Worm (Caenorhabditis elegans) whole organism, late embryonic: ENCODE data around the gene C09F12.2.

ENCODE experiments used
- C38D4.7 ChIP-seq: fragments of 200-800 bp; sonication (Bioruptor generic); optimal IDR thresholded peaks from 2 replicates; lab custom pipeline; 2018; ENCODE audit warnings: mild to moderate bottlenecking, missing genetic modification characterization, moderate library complexity, missing compliant biosample characterization
- F13H6.1 ChIP-seq: sonication (generic microtip); optimal IDR thresholded peaks from 2 replicates; lab custom pipeline; 2016; ENCODE audit warnings: missing genetic modification characterization, missing compliant biosample characterization
- K02D7.2 ChIP-seq: sonication (generic microtip); optimal IDR thresholded peaks from 2 replicates; lab custom pipeline; 2017; ENCODE audit warnings: mild to moderate bottlenecking, missing genetic modification characterization, missing compliant biosample characterization
- T23F11.4 ChIP-seq: fragments of 200-800 bp; sonication (Bioruptor generic); optimal IDR thresholded peaks from 2 replicates; lab custom pipeline; 2018; ENCODE audit warnings: mild to moderate bottlenecking, missing genetic modification characterization, missing compliant biosample characterization
- Y22D7AL.16 ChIP-seq: sonication (generic microtip); optimal IDR thresholded peaks from 2 replicates; lab custom pipeline; 2016; ENCODE audit warnings: missing genetic modification characterization, missing compliant biosample characterization
- ama-1 ChIP-seq: fragments of 150-350 bp; optimal IDR thresholded peaks from 2 replicates; lab custom pipeline; 2014
- ceh-14 ChIP-seq: sonication (generic microtip); optimal IDR thresholded peaks from 2 replicates; lab custom pipeline; 2016; ENCODE audit warnings: missing genotype, missing genetic modification characterization, missing compliant biosample characterization
- ceh-2 ChIP-seq: sonication (generic microtip); optimal IDR thresholded peaks from 2 replicates; lab custom pipeline; 2016; ENCODE audit warnings: missing genotype, missing genetic modification characterization, missing compliant biosample characterization
- ceh-22 ChIP-seq: sonication (generic microtip); optimal IDR thresholded peaks from 2 replicates; lab custom pipeline; 2017; ENCODE audit warnings: missing biosample characterization, missing genetic modification characterization
- ceh-24 ChIP-seq: sonication (generic microtip); optimal IDR thresholded peaks from 2 replicates; lab custom pipeline; 2016; ENCODE audit warnings: mild to moderate bottlenecking, missing genetic modification characterization, missing compliant biosample characterization
- ceh-30 ChIP-seq: fragments of 150-350 bp; optimal IDR thresholded peaks from 2 replicates; lab custom pipeline; 2014; ENCODE audit warnings: missing biosample characterization, missing genetic modification characterization
- ceh-31 ChIP-seq: sonication (generic microtip); optimal IDR thresholded peaks from 2 replicates; lab custom pipeline; 2016; ENCODE audit warnings: missing genetic modification characterization, missing compliant biosample characterization
- ceh-45 ChIP-seq: fragments of 200-800 bp; sonication (Bioruptor generic); IDR thresholded peaks from 2 replicates; pipeline ENCODE4 v1.3.6; 2022; ENCODE audit warnings: missing genetic modification reagents, missing genetic modification characterization, missing compliant biosample characterization
- ceh-6 ChIP-seq: fragments of 200-800 bp; sonication (Bioruptor generic); optimal IDR thresholded peaks from 2 replicates; lab custom pipeline; 2018; ENCODE audit warnings: mild to moderate bottlenecking, missing genetic modification characterization, missing compliant biosample characterization
- ceh-9 ChIP-seq: sonication (generic microtip); optimal IDR thresholded peaks from 2 replicates; lab custom pipeline; 2016; ENCODE audit warnings: mild to moderate bottlenecking, missing genetic modification characterization, inconsistent platforms, missing compliant biosample characterization
- dmd-4 ChIP-seq: sonication (generic microtip); optimal IDR thresholded peaks from 2 replicates; lab custom pipeline; 2016; ENCODE audit warnings: borderline replicate concordance, missing genetic modification characterization, missing compliant biosample characterization
- elt-4 ChIP-seq: sonication (generic microtip); optimal IDR thresholded peaks from 2 replicates; lab custom pipeline; 2016; ENCODE audit warnings: missing genetic modification characterization, missing compliant biosample characterization
- eyg-1 ChIP-seq: sonication (generic microtip); optimal IDR thresholded peaks from 2 replicates; lab custom pipeline; 2016; ENCODE audit warnings: missing genotype, missing genetic modification characterization, missing compliant biosample characterization
- fkh-10 ChIP-seq: fragments of 150-350 bp; optimal IDR thresholded peaks from 2 replicates; lab custom pipeline; 2014; ENCODE audit warnings: missing biosample characterization, missing genetic modification reagents, missing genetic modification characterization
- fkh-6 ChIP-seq: sonication (generic microtip); optimal IDR thresholded peaks from 2 replicates; lab custom pipeline; 2016; ENCODE audit warnings: missing genetic modification characterization, missing compliant biosample characterization
- hlh-13 ChIP-seq: fragments of 200-800 bp; sonication (Bioruptor generic); optimal IDR thresholded peaks from 2 replicates; lab custom pipeline; 2018; ENCODE audit warnings: mild to moderate bottlenecking, missing genetic modification characterization, missing compliant biosample characterization
- hlh-15 ChIP-seq: sonication (generic microtip); optimal IDR thresholded peaks from 2 replicates; lab custom pipeline; 2016; ENCODE audit warnings: missing genetic modification characterization, missing compliant biosample characterization
- hlh-8 ChIP-seq: sonication (generic microtip); optimal IDR thresholded peaks from 2 replicates; lab custom pipeline; 2016; ENCODE audit warnings: missing genotype, missing genetic modification characterization, missing compliant biosample characterization
- lin-11 ChIP-seq: fragments of 200-800 bp; sonication (Bioruptor generic); optimal IDR thresholded peaks from 2 replicates; lab custom pipeline; 2018; ENCODE audit warnings: mild to moderate bottlenecking, missing genetic modification characterization, missing compliant biosample characterization
- madf-2 ChIP-seq: sonication (generic microtip); optimal IDR thresholded peaks from 2 replicates; lab custom pipeline; 2017; ENCODE audit warnings: missing genetic modification characterization, missing compliant biosample characterization
- nhr-11 ChIP-seq: fragments of 150-350 bp; optimal IDR thresholded peaks from 2 replicates; lab custom pipeline; 2014; ENCODE audit warnings: missing biosample characterization, missing genetic modification characterization
- nhr-232 ChIP-seq: sonication (generic microtip); optimal IDR thresholded peaks from 2 replicates; lab custom pipeline; 2016; ENCODE audit warnings: missing genetic modification characterization, missing compliant biosample characterization
- npax-4 ChIP-seq: sonication (generic microtip); optimal IDR thresholded peaks from 2 replicates; lab custom pipeline; 2016; ENCODE audit warnings: missing genetic modification characterization, missing compliant biosample characterization
- pag-3 ChIP-seq: sonication (generic microtip); optimal IDR thresholded peaks from 2 replicates; lab custom pipeline; 2016; ENCODE audit warnings: missing compliant biosample characterization, missing genetic modification characterization, borderline replicate concordance
- pat-9 ChIP-seq: fragments of 200-800 bp; sonication (Bioruptor generic); optimal IDR thresholded peaks from 2 replicates; lab custom pipeline; 2018; ENCODE audit warnings: mild to moderate bottlenecking, missing genetic modification characterization, moderate library complexity, missing compliant biosample characterization
- pha-2 ChIP-seq: sonication (generic microtip); optimal IDR thresholded peaks from 2 replicates; lab custom pipeline; 2017; ENCODE audit warnings: mild to moderate bottlenecking, missing genetic modification characterization, missing compliant biosample characterization
- pqm-1 ChIP-seq: sonication (generic microtip); optimal IDR thresholded peaks from 2 replicates; lab custom pipeline; 2016; ENCODE audit warnings: missing genetic modification characterization, missing compliant biosample characterization
- pros-1 ChIP-seq: fragments of 150-350 bp; optimal IDR thresholded peaks from 2 replicates; lab custom pipeline; 2014; ENCODE audit warnings: missing biosample characterization, missing genetic modification reagents, missing genetic modification characterization
- ref-2 ChIP-seq: sonication (generic microtip); optimal IDR thresholded peaks from 2 replicates; lab custom pipeline; 2016; ENCODE audit warnings: missing genetic modification characterization, missing compliant biosample characterization
- rnt-1 ChIP-seq: sonication (generic microtip); optimal IDR thresholded peaks from 2 replicates; lab custom pipeline; 2016; ENCODE audit warnings: missing genetic modification characterization, missing compliant biosample characterization
- sox-4 ChIP-seq: sonication (generic microtip); optimal IDR thresholded peaks from 2 replicates; lab custom pipeline; 2017; ENCODE audit warnings: mild to moderate bottlenecking, missing genetic modification characterization, inconsistent platforms, missing compliant biosample characterization
- syd-9 ChIP-seq: sonication (generic microtip); optimal IDR thresholded peaks from 2 replicates; lab custom pipeline; 2016; ENCODE audit warnings: mild to moderate bottlenecking, missing genetic modification characterization, moderate library complexity, missing compliant biosample characterization
- tbx-7 ChIP-seq: sonication (generic microtip); optimal IDR thresholded peaks from 2 replicates; lab custom pipeline; 2016; ENCODE audit warnings: missing genotype, missing genetic modification characterization, missing compliant biosample characterization
- unc-42 ChIP-seq: sonication (generic microtip); optimal IDR thresholded peaks from 2 replicates; lab custom pipeline; 2016; ENCODE audit warnings: missing genotype, missing genetic modification characterization, missing compliant biosample characterization
- unc-55 ChIP-seq: sonication (generic microtip); optimal IDR thresholded peaks from 2 replicates; lab custom pipeline; 2017; ENCODE audit warnings: missing biosample characterization, missing genetic modification reagents, missing genetic modification characterization
- unc-86 ChIP-seq: sonication (generic microtip); optimal IDR thresholded peaks from 2 replicates; lab custom pipeline; 2016; ENCODE audit warnings: missing genetic modification characterization, missing compliant biosample characterization
- zip-5 ChIP-seq: sonication (generic microtip); optimal IDR thresholded peaks from 2 replicates; lab custom pipeline; 2016; ENCODE audit warnings: missing genetic modification characterization, missing compliant biosample characterization

The C09F12.2 gene

DNA sequence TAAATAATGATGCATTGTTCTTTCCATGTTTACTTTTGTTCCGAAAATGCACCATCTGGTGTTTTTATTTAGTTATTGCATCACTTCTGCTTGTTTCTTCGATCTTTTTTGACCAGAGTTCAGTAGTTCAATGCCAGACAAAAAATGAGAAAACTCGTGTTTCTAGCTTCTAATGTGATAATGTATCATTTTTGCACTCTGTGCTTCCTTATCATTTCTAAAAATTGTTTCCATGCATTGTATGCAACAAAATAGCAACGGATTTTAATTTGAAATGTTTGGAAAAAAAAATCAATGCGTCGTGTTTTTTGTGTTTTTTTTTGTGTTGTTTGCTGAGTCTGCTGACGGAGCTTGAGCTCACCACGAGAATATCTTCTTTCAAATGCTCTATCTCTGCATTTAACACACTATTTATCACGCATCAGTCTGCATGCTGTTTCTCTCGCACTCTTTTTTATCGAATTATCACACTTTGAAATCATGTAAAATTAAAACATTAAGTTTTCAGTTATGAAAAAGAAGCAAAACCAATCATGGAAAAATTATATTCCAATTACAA is 26.5 kb downstream of the C09F12.2 start, which contains the start of gene sulp-7:
Gene sulp-7, plus strand, starts transcription at position 509 of the 559 bp plus-strand sequence.
- no peak for TF ChIP-seq eyg-1 (tag; lab: Kevin White, UChicago)
- no peak for TF ChIP-seq unc-42
- TF ChIP-seq fkh-6 (tag; lab: Kevin White, UChicago) = no peak
- no peak for TF ChIP-seq tbx-7 (tag; lab: Kevin White, UChicago)
- no peak for TF ChIP-seq ref-2 (tag; lab: Kevin White, UChicago)
- no peak for TF ChIP-seq nhr-11 (tag; lab: Kevin White, UChicago)
- TF ChIP-seq pag-3 (tag; lab: Kevin White, UChicago) = no peak
- no peak for TF ChIP-seq rnt-1 (tag; lab: Kevin White, UChicago)
- no peak for TF ChIP-seq nhr-232 (tag; lab: Kevin White, UChicago)

DNA sequence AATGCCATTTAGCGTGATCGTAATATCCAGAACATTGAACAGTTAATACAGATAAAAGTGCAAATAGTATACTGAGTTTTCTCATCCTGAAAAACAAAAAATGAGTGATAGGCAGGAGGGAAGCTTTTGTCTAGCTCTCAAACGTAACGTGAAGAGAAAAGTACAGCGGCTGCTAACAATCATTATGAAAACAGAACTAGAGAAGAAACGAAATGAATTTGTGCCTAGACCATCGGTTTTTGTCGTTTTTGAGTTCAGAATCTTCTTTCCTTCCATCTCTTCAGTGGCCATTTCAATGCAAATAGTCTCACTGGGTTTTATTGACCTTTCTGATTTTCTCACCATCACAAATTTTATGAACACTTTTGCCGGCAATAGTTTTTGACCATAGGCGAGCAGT is 31.4 kb downstream of the C09F12.2 start, which contains the start of gene W04G3.7:
Gene W04G3.7, minus strand, starts transcription at position 101 of the 400 bp plus-strand sequence.
- no peak for TF ChIP-seq fkh-10 (GFP tag; lab: Kevin White, UChicago)
- TF ChIP-seq ceh-9 (tag; lab: Kevin White, UChicago) = no peak
- TF ChIP-seq pha-2 (tag; lab: Kevin White, UChicago) = no peak
- no peak for TF ChIP-seq sox-4 (tag; lab: Kevin White, UChicago)
- TF ChIP-seq C38D4.7 (GFP tag; lab: Kevin White, UChicago) = no peak
- no peak for TF ChIP-seq ceh-14
- no peak for TF ChIP-seq pqm-1 (tag; lab: Kevin White, UChicago)
- no peak for TF ChIP-seq ama-1 (lab: Kevin White, UChicago)
- no peak for TF ChIP-seq hlh-13 (GFP tag; lab: Kevin White, UChicago)
- TF ChIP-seq unc-55 (GFP tag; lab: Kevin White, UChicago) = no peak
- TF ChIP-seq elt-4 = no peak
- no peak for TF ChIP-seq nhr-11 (tag; lab: Kevin White, UChicago)
- TF ChIP-seq madf-2 = no peak
- TF ChIP-seq pros-1 (tag; lab: Kevin White, UChicago) = no peak
- TF ChIP-seq npax-4 = no peak

DNA sequence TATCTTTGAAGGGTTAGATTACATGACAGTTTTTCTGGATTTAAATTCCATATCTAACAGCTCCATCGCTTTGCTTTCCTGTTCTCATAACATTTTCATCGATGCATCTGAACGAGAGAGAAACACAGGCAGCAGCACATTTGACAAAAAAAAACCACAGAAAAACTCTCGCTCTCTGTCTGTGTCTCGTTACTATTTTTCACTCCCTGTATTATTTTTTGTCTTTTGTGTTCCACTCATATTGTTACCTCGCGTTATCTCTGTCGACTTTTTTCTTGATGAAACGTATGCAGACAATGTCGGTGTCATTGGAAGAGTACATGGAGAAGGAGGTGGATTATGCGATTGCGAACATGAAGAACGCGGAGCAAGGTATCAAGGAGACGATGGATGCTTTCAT is 35.2 kb downstream of the C09F12.2 start, which contains the start of gene W04G3.11:
Gene W04G3.11, plus strand, starts transcription at position 244 of the 400 bp plus-strand sequence.
- TF ChIP-seq ceh-2 (tag; lab: Kevin White, UChicago) (no peak), ceh-30 (tag; lab: Kevin White, UChicago) (no peak)

DNA sequence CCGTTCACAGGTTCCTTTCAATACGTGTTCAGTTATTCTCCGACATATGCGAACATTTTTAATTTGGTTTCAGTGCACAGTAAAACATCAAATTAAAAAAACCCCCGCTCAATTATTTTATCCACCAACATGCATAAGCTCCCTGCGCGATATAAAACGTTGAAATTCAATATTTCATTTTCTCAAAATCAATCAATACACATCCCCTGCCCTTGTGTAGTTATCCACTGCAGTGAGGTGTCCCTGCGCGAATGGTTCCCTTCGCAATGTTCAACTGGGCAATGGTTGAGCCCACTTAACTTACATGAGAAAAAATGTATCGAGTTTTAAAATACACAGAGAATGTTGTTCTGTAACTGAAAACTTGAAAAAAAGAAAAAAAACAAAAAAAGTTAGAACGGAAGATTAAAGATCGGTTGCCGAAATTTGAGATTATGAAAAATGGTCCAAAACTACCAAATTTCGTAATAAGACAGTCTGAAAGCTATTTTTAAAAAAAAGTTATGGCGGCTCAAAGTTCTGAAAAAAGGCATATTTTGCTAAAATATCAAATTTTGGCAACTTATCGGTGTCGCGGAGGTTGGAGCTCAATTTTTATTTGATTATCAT is 40.4 kb downstream of the C09F12.2 start:
- TF ChIP-seq unc-86 (tag; lab: Kevin White, UChicago) = peak; percentile 95
- TF ChIP-seq hlh-13 (GFP tag; lab: Kevin White, UChicago) = peak; percentile 58
- TF ChIP-seq nhr-232 (tag; lab: Kevin White, UChicago) = peak; percentile 38
- TF ChIP-seq npax-4 = peak; percentile 15
- peak; percentile 48 for TF ChIP-seq hlh-8
- TF ChIP-seq tbx-7 (tag; lab: Kevin White, UChicago) = peak; percentile 78
- peak; percentile 52 for TF ChIP-seq lin-11 (tag; lab: Kevin White, UChicago)
- TF ChIP-seq elt-4 = no peak
- TF ChIP-seq pat-9 (tag; lab: Kevin White, UChicago) = peak; percentile 54
- peak; percentile 43 for TF ChIP-seq T23F11.4
- no peak for TF ChIP-seq ama-1 (lab: Kevin White, UChicago)
- TF ChIP-seq hlh-15 (tag; lab: Kevin White, UChicago) = peak; percentile 89
- peak; percentile 94 for TF ChIP-seq syd-9
- peak; percentile 63 for TF ChIP-seq K02D7.2 (tag; lab: Kevin White, UChicago)
- TF ChIP-seq zip-5 = peak; percentile 36
- TF ChIP-seq rnt-1 (tag; lab: Kevin White, UChicago) = peak; percentile 99
- no peak for TF ChIP-seq ceh-9 (tag; lab: Kevin White, UChicago)
- peak; percentile 69; the same call in 1 of the 2 replicates for TF ChIP-seq ceh-45
- peak; percentile 66 for TF ChIP-seq ceh-6 (GFP tag; lab: Kevin White, UChicago)
- peak; percentile 97 for TF ChIP-seq pqm-1 (tag; lab: Kevin White, UChicago)
- peak; percentile 98 for TF ChIP-seq pros-1 (tag; lab: Kevin White, UChicago)
- TF ChIP-seq Y22D7AL.16 (tag; lab: Kevin White, UChicago) = peak; percentile 67
- TF ChIP-seq ceh-24 (tag; lab: Kevin White, UChicago) = no peak
- no peak for TF ChIP-seq pha-2 (tag; lab: Kevin White, UChicago)
- TF ChIP-seq eyg-1 (tag; lab: Kevin White, UChicago) = peak; percentile 35
- TF ChIP-seq fkh-6 (tag; lab: Kevin White, UChicago) = peak; percentile 66
- peak; percentile 88 for TF ChIP-seq F13H6.1 (tag; lab: Kevin White, UChicago)
- peak; percentile 98 for TF ChIP-seq ref-2 (tag; lab: Kevin White, UChicago)
- peak; percentile 99 for TF ChIP-seq ceh-31 (tag; lab: Kevin White, UChicago)
- peak; percentile 94 for TF ChIP-seq ceh-22 (tag; lab: Kevin White, UChicago)
- peak; percentile 88 for TF ChIP-seq dmd-4 (tag; lab: Kevin White, UChicago)
